Worm (Caenorhabditis elegans) whole organism, mixed stage, embryonic: ENCODE measurements around the gene K09H11.4.

Experiments
- ces-1 ChIP-seq: fragments of 150-350 bp; optimal IDR thresholded peaks from 2 replicates; lab custom pipeline; 2014; ENCODE audit warnings: missing biosample characterization, missing genetic modification reagents, missing genetic modification characterization
- drap-1 ChIP-seq: fragments of 200-800 bp; sonication (Bioruptor generic); optimal IDR thresholded peaks from 3 replicates; lab custom pipeline; 2018; ENCODE audit warnings: mild to moderate bottlenecking, missing genetic modification characterization, missing compliant biosample characterization
- elt-1 ChIP-seq: sonication (generic microtip); optimal IDR thresholded peaks from 2 replicates; lab custom pipeline; 2017; ENCODE audit warnings: missing genetic modification characterization, mild to moderate bottlenecking, missing compliant biosample characterization, antibody characterized with exemption, moderate library complexity, borderline replicate concordance; ENCODE audit not compliant: insufficient read depth
- lin-13 ChIP-seq: fragments of 150-350 bp; optimal IDR thresholded peaks from 2 replicates; lab custom pipeline; 2014; ENCODE audit warnings: missing biosample characterization, missing genetic modification characterization
- lsy-2 ChIP-seq: fragments of 150-350 bp; optimal IDR thresholded peaks from 2 replicates; lab custom pipeline; 2014; ENCODE audit warnings: missing biosample characterization, missing genetic modification characterization
- nhr-2 ChIP-seq: fragments of 150-350 bp; optimal IDR thresholded peaks from 2 replicates; lab custom pipeline; 2014; ENCODE audit warnings: missing biosample characterization, missing genetic modification characterization
- nhr-237 ChIP-seq: fragments of 150-350 bp; optimal IDR thresholded peaks from 2 replicates; lab custom pipeline; 2014; ENCODE audit warnings: missing biosample characterization, missing genetic modification characterization
- nhr-28 ChIP-seq: fragments of 150-350 bp; optimal IDR thresholded peaks from 2 replicates; lab custom pipeline; 2014; ENCODE audit warnings: missing biosample characterization, missing genetic modification characterization
- sptf-1 ChIP-seq: sonication (generic microtip); optimal IDR thresholded peaks from 2 replicates; lab custom pipeline; 2017; ENCODE audit warnings: mild to moderate bottlenecking, missing genetic modification characterization, moderate library complexity, missing compliant biosample characterization
- tbx-8 ChIP-seq: fragments of 200-800 bp; sonication (Bioruptor generic); optimal IDR thresholded peaks from 2 replicates; lab custom pipeline; 2018; ENCODE audit warnings: mild to moderate bottlenecking, missing genetic modification characterization, moderate library complexity, missing compliant biosample characterization
- unc-62 ChIP-seq: fragments of 150-350 bp; optimal IDR thresholded peaks from 2 replicates; lab custom pipeline; 2014; ENCODE audit warnings: missing biosample characterization, missing genetic modification reagents, missing genetic modification characterization

- TF ChIP-seq lin-13 (no peak), sptf-1 (tag; lab: Kevin White, UChicago) (no peak), elt-1 (no peak), ces-1 (GFP tag; lab: Kevin White, UChicago) (peak; percentile 52), nhr-237 (tag; lab: Kevin White, UChicago) (no peak), drap-1 (GFP tag; lab: Kevin White, UChicago) (no peak), lsy-2 (no peak), nhr-2 (no peak), nhr-28 (tag; lab: Kevin White, UChicago) (no peak), unc-62 (GFP tag; lab: Kevin White, UChicago) (no peak), tbx-8 (GFP tag; lab: Kevin White, UChicago) (no peak)
Observed at ce11 chrV:5687115-5687979, 39.0 kb downstream of the K09H11.4 start, which contains the start of gene F25B4.7.
